Worm (Caenorhabditis elegans): ENCODE data around the gene Y41D4A.4.
A peak's percentile ranks its signal among the peaks of the same experiment; 100 is the strongest.

Y41D4A.4 gene

DNA sequence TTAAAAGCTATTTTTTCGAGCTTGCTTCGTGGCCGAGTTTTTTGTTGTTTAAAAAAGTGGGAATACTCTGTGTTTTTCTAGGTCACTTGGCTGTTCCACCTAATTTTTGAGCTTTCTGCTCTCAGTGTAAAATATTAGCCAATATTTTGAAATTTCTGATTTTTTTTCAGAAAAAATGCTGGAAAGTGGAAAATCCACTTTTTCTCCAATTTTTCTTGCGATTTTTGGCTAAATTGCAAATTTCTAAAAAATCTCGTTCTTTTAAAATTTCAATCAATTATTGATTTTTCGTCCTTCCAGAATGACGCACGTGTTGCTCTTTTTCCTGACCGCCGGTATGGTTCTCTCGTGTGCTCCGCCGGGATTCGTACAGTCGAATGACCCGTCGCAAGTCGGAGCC lies 38.8 kb upstream of the Y41D4A.4 start, which contains the start of gene K08D12.4:
Gene K08D12.4 (plus strand): TSS at position 301 of the 400 bp plus-strand sequence.
- TF ChIP-seq pag-3 (tag; optimal IDR thresholded peaks at IDR 0.05; ENCODE audit: borderline replicate concordance, insufficient read depth): no peak
- TF ChIP-seq dsc-1 (tag; optimal IDR thresholded peaks at IDR 0.05): no peak
- TF ChIP-seq fkh-4 (tag; optimal IDR thresholded peaks at IDR 0.05; ENCODE audit: borderline replicate concordance): no peak
- no peak for TF ChIP-seq nhr-71 (tag; optimal IDR thresholded peaks at IDR 0.05)
- no peak for TF ChIP-seq skn-1 (tag; optimal IDR thresholded peaks at IDR 0.05)
- TF ChIP-seq C34B4.2 (tag; optimal IDR thresholded peaks at IDR 0.05): no peak
- no peak for TF ChIP-seq lir-3 (tag; optimal IDR thresholded peaks at IDR 0.05; ENCODE audit: poor library complexity)
- no peak for TF ChIP-seq nhr-90 (tag; optimal IDR thresholded peaks at IDR 0.05; ENCODE audit: poor library complexity)

- TF ChIP-seq swsn-7 (tag; optimal IDR thresholded peaks at IDR 0.05) (no peak), nhr-47 (tag; optimal IDR thresholded peaks at IDR 0.05) (no peak), mab-9 (GFP tag; IDR thresholded peaks at IDR 0.05) (no peak), snpc-4 (tag; optimal IDR thresholded peaks at IDR 0.05) (no peak), efl-1 (optimal IDR thresholded peaks at IDR 0.05) (no peak), efl-1 (GFP tag; optimal IDR thresholded peaks at IDR 0.05 in 1 of 2) (no peak), unc-30 (tag; optimal IDR thresholded peaks at IDR 0.05) (no peak), aly-2 (tag; optimal IDR thresholded peaks at IDR 0.05) (no peak), ceh-63 (GFP tag; optimal IDR thresholded peaks at IDR 0.05) (no peak), unc-86 (tag; optimal IDR thresholded peaks at IDR 0.05) (no peak), nhr-71 (tag; optimal IDR thresholded peaks at IDR 0.05) (no peak), ces-1 (GFP tag; optimal IDR thresholded peaks at IDR 0.05) (no peak), unc-98 (GFP tag; IDR thresholded peaks at IDR 0.05) (no peak), aha-1 (tag; optimal IDR thresholded peaks at IDR 0.05) (no peak), tbx-2 (tag; optimal IDR thresholded peaks at IDR 0.05) (no peak), nhr-20 (tag; optimal IDR thresholded peaks at IDR 0.05) (no peak), tlp-1 (tag; optimal IDR thresholded peaks at IDR 0.05) (no peak), fkh-4 (tag; optimal IDR thresholded peaks at IDR 0.05; ENCODE audit: borderline replicate concordance) (no peak), pqm-1 (tag; optimal IDR thresholded peaks at IDR 0.05) (no peak), lin-15B (tag; optimal IDR thresholded peaks at IDR 0.05) (no peak), lin-39 (tag; optimal IDR thresholded peaks at IDR 0.05) (no peak)
Measured at ce11 chrIV:1707960-1708359, 37.8 kb upstream of the Y41D4A.4 start.

DNA sequence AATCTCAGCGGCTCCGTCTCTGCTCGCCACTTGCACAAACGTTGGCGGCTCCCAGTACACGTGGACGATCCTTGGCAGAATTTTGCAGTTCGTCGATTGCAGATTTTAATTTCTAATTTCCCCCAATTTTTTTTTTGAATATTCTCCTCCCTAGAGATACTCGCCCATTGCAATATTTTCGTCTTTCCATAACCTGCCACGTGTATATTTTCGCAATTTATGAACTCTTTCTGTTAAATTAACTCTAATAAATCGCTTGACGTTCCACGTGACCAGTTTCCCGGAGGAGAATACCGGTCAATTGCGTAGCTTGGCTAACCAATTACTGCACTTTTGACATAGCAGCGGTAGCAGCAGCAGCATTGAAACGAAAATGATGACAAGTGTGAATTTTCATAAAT lies 37.4 kb upstream of the Y41D4A.4 start:
- TF ChIP-seq nhr-85 (tag): peak; percentile 75
- TF ChIP-seq nhr-77 (tag; optimal IDR thresholded peaks at IDR 0.05): no peak
- TF ChIP-seq lin-39 (tag; optimal IDR thresholded peaks at IDR 0.05): no peak
- no peak for TF ChIP-seq fkh-8 (tag; optimal IDR thresholded peaks at IDR 0.05)
- TF ChIP-seq nhr-76 (tag; optimal IDR thresholded peaks at IDR 0.05): no peak
- TF ChIP-seq elt-2 (tag; optimal IDR thresholded peaks at IDR 0.05): no peak
- peak; percentile 1 for TF ChIP-seq ama-1 (optimal IDR thresholded peaks at IDR 0.05)

ce11 chrIV:1709002-1709401 lies 36.8 kb upstream of the Y41D4A.4 start:
- peak; percentile 43 for TF ChIP-seq ceh-8 (GFP tag; optimal IDR thresholded peaks at IDR 0.05)
- no peak for TF ChIP-seq lir-3 (tag; optimal IDR thresholded peaks at IDR 0.05; ENCODE audit: poor library complexity)

ce11 chrIV:1709695-1710315 lies 36.0 kb upstream of the Y41D4A.4 start, which contains the start of the genes pbs-1 and K08D12.3:
Gene pbs-1 (minus strand): TSS chrIV:1709745.
Gene K08D12.3 (plus strand): TSS chrIV:1710265.
- TF ChIP-seq ceh-90 (tag; optimal IDR thresholded peaks at IDR 0.05) (no peak), lin-13 (GFP tag; optimal IDR thresholded peaks at IDR 0.05) (peak; percentile 87), aly-2 (tag; optimal IDR thresholded peaks at IDR 0.05) (peak; percentile 55), elt-3 (tag; optimal IDR thresholded peaks at IDR 0.05) (peak in 4 of 6 experiments; percentile 39 to 81 (median 48)), mef-2 (tag; optimal IDR thresholded peaks at IDR 0.05) (no peak), unc-86 (tag; optimal IDR thresholded peaks at IDR 0.05) (peak; percentile 71), isw-1 (GFP tag; IDR thresholded peaks at IDR 0.05) (peak; percentile 63), nhr-20 (tag; optimal IDR thresholded peaks at IDR 0.05) (peak; percentile 81), lsy-2 (tag; optimal IDR thresholded peaks at IDR 0.05) (peak; percentile 88 to 94), nhr-12 (tag; optimal IDR thresholded peaks at IDR 0.05) (no peak), nhr-237 (tag; optimal IDR thresholded peaks at IDR 0.05) (no peak), jun-1 (tag; optimal IDR thresholded peaks at IDR 0.05) (peak; percentile 66), unc-30 (tag; optimal IDR thresholded peaks at IDR 0.05) (no peak), ceh-82 (tag; optimal IDR thresholded peaks at IDR 0.05) (peak; percentile 74 to 84 (median 77)), tbx-2 (tag; optimal IDR thresholded peaks at IDR 0.05) (peak; percentile 80), unc-98 (GFP tag; IDR thresholded peaks at IDR 0.05) (no peak; the same call in 1 of the 2 replicates), F16B12.6 (tag; optimal IDR thresholded peaks at IDR 0.05) (peak; percentile 39), mab-9 (GFP tag; IDR thresholded peaks at IDR 0.05) (0 out of 2 replicates have a peak, but pooled peaks have one; percentile 8), lin-14 (GFP tag; optimal IDR thresholded peaks at IDR 0.05) (peak; percentile 88)
